Worm (Caenorhabditis elegans) whole organism, L2 larva: ENCODE data around the gene Y61A9LA.12.

Experiments
- C34F6.9 ChIP-seq: fragments of 150-350 bp; optimal IDR thresholded peaks from 2 replicates; lab custom pipeline; 2014; ENCODE audit warnings: missing biosample characterization, missing genetic modification characterization
- F13H6.1 ChIP-seq: sonication (generic microtip); optimal IDR thresholded peaks from 2 replicates; lab custom pipeline; 2016; ENCODE audit warnings: missing genetic modification characterization, missing compliant biosample characterization
- R02D3.7 ChIP-seq: fragments of 150-350 bp; optimal IDR thresholded peaks from 2 replicates; lab custom pipeline; 2014; ENCODE audit warnings: missing biosample characterization, missing genetic modification characterization
- Y55F3AM.14 ChIP-seq: fragments of 200-800 bp; sonication (Bioruptor generic); optimal IDR thresholded peaks from 2 replicates; lab custom pipeline; 2018; ENCODE audit warnings: mild to moderate bottlenecking, missing genetic modification characterization, missing compliant biosample characterization
- ZK546.5 ChIP-seq: sonication (generic microtip); optimal IDR thresholded peaks from 2 replicates; lab custom pipeline; 2017; ENCODE audit warnings: missing biosample characterization, missing genetic modification characterization
- alr-1 ChIP-seq: fragments of 150-350 bp; optimal IDR thresholded peaks from 2 replicates; lab custom pipeline; 2014; ENCODE audit warnings: missing biosample characterization, missing genetic modification characterization
- aly-2 ChIP-seq: fragments of 150-350 bp; optimal IDR thresholded peaks from 2 replicates; lab custom pipeline; 2014; ENCODE audit warnings: missing biosample characterization, missing genetic modification characterization
- blmp-1 ChIP-seq: sonication (generic microtip); optimal IDR thresholded peaks from 2 replicates; lab custom pipeline; 2017; ENCODE audit warnings: missing genetic modification characterization, mild to moderate bottlenecking, missing compliant biosample characterization, antibody characterized with exemption, moderate library complexity; ENCODE audit not compliant: insufficient read depth
- ceh-16 ChIP-seq: fragments of 150-350 bp; optimal IDR thresholded peaks from 2 replicates; lab custom pipeline; 2014; ENCODE audit warnings: missing biosample characterization, missing genetic modification characterization
- ceh-82 ChIP-seq: fragments of 150-350 bp; optimal IDR thresholded peaks from 2 replicates; lab custom pipeline; 2014; ENCODE audit warnings: missing biosample characterization, missing genetic modification characterization
- crh-2 ChIP-seq: sonication (generic microtip); optimal IDR thresholded peaks from 2 replicates; lab custom pipeline; 2017; ENCODE audit warnings: missing biosample characterization, missing genetic modification characterization
- dmd-4 ChIP-seq: sonication (generic microtip); optimal IDR thresholded peaks from 2 replicates; lab custom pipeline; 2017; ENCODE audit warnings: missing biosample characterization, missing genetic modification characterization
- elt-1 ChIP-seq: fragments of 150-350 bp; optimal IDR thresholded peaks from 2 replicates; lab custom pipeline; 2014; ENCODE audit warnings: missing biosample characterization, missing genetic modification characterization
- fos-1 ChIP-seq: fragments of 150-350 bp; optimal IDR thresholded peaks from 2 replicates; lab custom pipeline; 2014; ENCODE audit warnings: missing biosample characterization, missing genetic modification characterization
- lin-11 ChIP-seq: fragments of 150-350 bp; sonication (generic microtip); optimal IDR thresholded peaks from 2 replicates; lab custom pipeline; 2014; ENCODE audit warnings: missing biosample characterization, missing genetic modification characterization, inconsistent platforms, mixed read lengths
- lin-13 ChIP-seq: fragments of 150-350 bp; optimal IDR thresholded peaks from 2 replicates; lab custom pipeline; 2014; ENCODE audit warnings: missing biosample characterization, missing genetic modification reagents, missing genetic modification characterization
- lin-39 ChIP-seq: fragments of 150-350 bp; optimal IDR thresholded peaks from 2 replicates; lab custom pipeline; 2014; ENCODE audit warnings: missing biosample characterization, missing genetic modification reagents, missing genetic modification characterization
- lsy-2 ChIP-seq, 2 experiments: fragments of 150-350 bp in 1 of 2; sonication (generic microtip) in 1 of 2; optimal IDR thresholded peaks; 2 replicates each; lab custom pipeline; 2014 to 2017; ENCODE audit warnings: missing biosample characterization in 2 of 2, missing genetic modification characterization in 2 of 2
- nhr-10 ChIP-seq: sonication (generic microtip); optimal IDR thresholded peaks from 2 replicates; lab custom pipeline; 2017; ENCODE audit warnings: missing biosample characterization, missing genetic modification characterization
- nhr-11 ChIP-seq: fragments of 150-350 bp; optimal IDR thresholded peaks from 2 replicates; lab custom pipeline; 2014; ENCODE audit warnings: missing biosample characterization, missing genetic modification characterization
- nhr-12 ChIP-seq: fragments of 150-350 bp; optimal IDR thresholded peaks from 2 replicates; lab custom pipeline; 2014; ENCODE audit warnings: missing biosample characterization, missing genetic modification characterization
- nhr-129 ChIP-seq: fragments of 150-350 bp; optimal IDR thresholded peaks from 2 replicates; lab custom pipeline; 2014; ENCODE audit warnings: missing biosample characterization, missing genetic modification characterization
- nhr-21 ChIP-seq: fragments of 150-350 bp; optimal IDR thresholded peaks from 2 replicates; lab custom pipeline; 2014; ENCODE audit warnings: missing biosample characterization, missing genetic modification characterization
- nhr-23 ChIP-seq: fragments of 150-350 bp; optimal IDR thresholded peaks from 2 replicates; lab custom pipeline; 2014; ENCODE audit warnings: missing biosample characterization, missing genetic modification reagents, missing genetic modification characterization
- nhr-6 ChIP-seq: fragments of 150-350 bp; optimal IDR thresholded peaks from 2 replicates; lab custom pipeline; 2014; ENCODE audit warnings: missing biosample characterization, missing genetic modification characterization
- nhr-77 ChIP-seq: fragments of 150-350 bp; optimal IDR thresholded peaks from 2 replicates; lab custom pipeline; 2014; ENCODE audit warnings: missing biosample characterization, missing genetic modification characterization
- sem-4 ChIP-seq: fragments of 150-350 bp; optimal IDR thresholded peaks from 2 replicates; lab custom pipeline; 2014; ENCODE audit warnings: missing biosample characterization, missing genetic modification reagents, missing genetic modification characterization
- skn-1 ChIP-seq: sonication (generic microtip); optimal IDR thresholded peaks from 2 replicates; lab custom pipeline; 2017; ENCODE audit warnings: missing biosample characterization, missing genetic modification characterization
- sma-3 ChIP-seq: sonication (generic microtip); optimal IDR thresholded peaks from 2 replicates; lab custom pipeline; 2016; ENCODE audit warnings: missing genetic modification reagents, missing genetic modification characterization, missing compliant biosample characterization
- sma-9 ChIP-seq, 2 experiments: fragments of 150-350 bp in 1 of 2; sonication (generic microtip) in 1 of 2; optimal IDR thresholded peaks; 2 replicates each; lab custom pipeline; 2014 to 2016; ENCODE audit warnings: missing genetic modification characterization in 2 of 2, mild to moderate bottlenecking in 1 of 2, missing biosample characterization in 1 of 2, missing compliant biosample characterization in 1 of 2, missing genetic modification reagents in 1 of 2, moderate library complexity in 1 of 2
- snpc-4 ChIP-seq: fragments of 150-350 bp; optimal IDR thresholded peaks from 2 replicates; lab custom pipeline; 2014; ENCODE audit warnings: missing biosample characterization, missing genetic modification characterization
- unc-39 ChIP-seq: fragments of 150-350 bp; optimal IDR thresholded peaks from 2 replicates; lab custom pipeline; 2014; ENCODE audit warnings: missing biosample characterization, missing genetic modification characterization
- unc-55 ChIP-seq: fragments of 150-350 bp; sonication (generic microtip); optimal IDR thresholded peaks from 3 replicates; lab custom pipeline; 2014; ENCODE audit warnings: missing biosample characterization, missing genetic modification reagents, missing genetic modification characterization
- unc-62 ChIP-seq: fragments of 150-350 bp; optimal IDR thresholded peaks from 2 replicates; lab custom pipeline; 2014; ENCODE audit warnings: missing biosample characterization, missing genetic modification reagents, missing genetic modification characterization
- zag-1 ChIP-seq: fragments of 150-350 bp; optimal IDR thresholded peaks from 2 replicates; lab custom pipeline; 2014; ENCODE audit warnings: missing biosample characterization, missing genetic modification characterization
- ztf-11 ChIP-seq: sonication (generic microtip); optimal IDR thresholded peaks from 2 replicates; lab custom pipeline; 2017; ENCODE audit warnings: missing biosample characterization, missing genetic modification characterization

Y61A9LA.12 gene

DNA sequence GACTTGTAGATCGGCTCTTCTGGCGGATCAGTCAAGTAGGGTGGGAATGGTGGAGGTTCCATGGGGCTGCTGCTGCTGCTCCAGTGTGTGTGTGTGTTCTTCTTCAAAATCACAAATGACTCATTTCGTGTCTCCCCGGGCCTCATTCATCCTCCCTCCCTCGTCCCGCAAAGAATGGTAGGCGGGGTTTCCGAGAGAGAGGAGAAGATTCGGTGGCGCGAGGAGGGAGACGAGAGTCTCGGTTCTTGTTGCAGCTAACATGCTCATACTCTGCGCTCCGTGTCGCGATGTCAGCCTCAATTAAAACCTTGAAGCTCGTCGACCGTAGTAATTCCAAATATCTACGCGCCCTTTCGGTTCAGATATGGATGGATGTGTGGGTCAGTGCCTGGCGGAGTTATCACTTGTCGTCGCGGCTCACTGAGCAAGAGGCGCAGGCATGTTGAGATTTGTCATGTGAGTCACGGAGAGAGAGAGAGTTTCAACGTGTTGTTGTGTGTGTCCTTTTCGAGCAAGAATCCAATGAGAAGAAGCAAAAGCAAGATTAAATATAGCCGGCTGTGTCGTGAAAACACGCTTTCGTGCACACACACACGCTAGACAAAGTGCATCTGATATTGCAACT, 26.8 kb upstream of the Y61A9LA.12 start:
- TF ChIP-seq crh-2 (tag; lab: Kevin White, UChicago) = no peak
- TF ChIP-seq nhr-11 (tag; lab: Kevin White, UChicago) = no peak
- TF ChIP-seq nhr-21 (tag; lab: Kevin White, UChicago) = no peak
- no peak for TF ChIP-seq nhr-10 (tag; lab: Kevin White, UChicago)
- TF ChIP-seq ceh-16 (tag; lab: Kevin White, UChicago) = no peak
- TF ChIP-seq C34F6.9 = peak; percentile 3
- TF ChIP-seq nhr-23 (tag; lab: Kevin White, UChicago) = no peak
- no peak for TF ChIP-seq aly-2 (tag; lab: Kevin White, UChicago)
- TF ChIP-seq sem-4 (tag; lab: Kevin White, UChicago) = no peak
- TF ChIP-seq F13H6.1 (tag; lab: Kevin White, UChicago) = peak; percentile 2
- no peak for TF ChIP-seq sma-3 (GFP tag; lab: Kevin White, UChicago)
- no peak for TF ChIP-seq ZK546.5 (tag; lab: Kevin White, UChicago)
- no peak for TF ChIP-seq lin-13 (GFP tag; lab: Kevin White, UChicago)
- no peak for TF ChIP-seq ceh-82
- TF ChIP-seq nhr-129 = no peak
- TF ChIP-seq lsy-2 (tag; optimal IDR thresholded peaks at IDR 0.05; lab: Kevin White, UChicago) = peak in 1 of 2 experiments; percentile 10
- no peak for TF ChIP-seq elt-1
- TF ChIP-seq lin-11 (tag; lab: Kevin White, UChicago) = no peak
- peak; percentile 7 for TF ChIP-seq unc-55 (GFP tag; lab: Kevin White, UChicago)
- no peak for TF ChIP-seq blmp-1 (tag; lab: Kevin White, UChicago)
- no peak for TF ChIP-seq skn-1 (tag; lab: Kevin White, UChicago)
- TF ChIP-seq alr-1 = no peak
- no peak for TF ChIP-seq ztf-11 (tag; lab: Kevin White, UChicago)

DNA sequence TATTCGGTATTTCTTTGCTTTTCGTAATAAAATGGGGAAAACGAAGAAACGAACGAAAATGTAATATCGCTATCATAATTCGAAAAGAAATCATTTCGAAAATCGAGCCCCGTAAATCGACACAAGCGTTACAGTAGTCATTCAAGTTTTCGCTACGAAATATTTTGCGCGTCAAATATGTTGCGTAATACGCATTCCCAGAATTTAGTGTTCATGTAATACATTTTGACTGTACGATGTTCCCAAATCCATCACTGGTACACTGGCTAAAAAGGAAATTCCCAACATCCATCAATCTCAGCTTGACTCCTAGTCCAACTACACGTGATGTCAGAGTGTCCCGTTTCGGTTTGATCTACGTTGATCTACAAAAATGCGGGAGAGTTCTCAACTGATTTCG, 25.7 kb upstream of the Y61A9LA.12 start:
- TF ChIP-seq nhr-12 (tag; lab: Kevin White, UChicago) = no peak

- TF ChIP-seq elt-1 (no peak), nhr-10 (tag; lab: Kevin White, UChicago) (no peak), nhr-12 (tag; lab: Kevin White, UChicago) (no peak), sma-9 (GFP tag; optimal IDR thresholded peaks at IDR 0.05; lab: Kevin White, UChicago) (no peak), sma-9 (tag; optimal IDR thresholded peaks at IDR 0.05; lab: Kevin White, UChicago) (no peak), unc-62 (GFP tag; lab: Kevin White, UChicago) (no peak), zag-1 (tag; lab: Kevin White, UChicago) (no peak), fos-1 (tag; lab: Kevin White, UChicago) (no peak), Y55F3AM.14 (GFP tag; lab: Kevin White, UChicago) (no peak), unc-55 (GFP tag; lab: Kevin White, UChicago) (no peak), dmd-4 (tag; lab: Kevin White, UChicago) (no peak), lin-39 (tag; lab: Kevin White, UChicago) (no peak), lin-11 (tag; lab: Kevin White, UChicago) (no peak), R02D3.7 (tag; lab: Kevin White, UChicago) (no peak), snpc-4 (tag; lab: Kevin White, UChicago) (no peak), lin-13 (GFP tag; lab: Kevin White, UChicago) (no peak), sma-3 (GFP tag; lab: Kevin White, UChicago) (no peak), nhr-6 (tag; lab: Kevin White, UChicago) (no peak)
Measured at ce11 chrV:4535736-4536135, 17.9 kb upstream of the Y61A9LA.12 start.

DNA sequence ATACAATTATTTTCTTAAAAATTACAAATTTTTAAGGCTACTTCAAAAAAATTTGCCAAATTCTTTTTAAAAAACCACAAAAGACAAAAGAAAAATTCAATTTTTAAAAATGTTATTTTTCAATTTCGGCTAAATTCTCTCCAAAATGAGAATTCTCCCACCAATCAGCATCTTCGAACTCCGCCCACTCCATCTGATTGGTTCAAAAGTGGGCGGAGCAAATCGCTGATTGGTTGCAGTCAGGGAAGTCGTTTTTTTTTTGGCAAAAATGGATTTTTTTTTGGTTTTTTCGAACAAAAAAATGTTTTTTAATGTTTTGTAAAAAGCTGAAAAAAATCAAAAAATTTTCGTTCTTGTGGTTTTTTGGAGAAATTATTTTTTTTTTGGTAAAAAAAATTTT, 13.8 kb upstream of the Y61A9LA.12 start:
- TF ChIP-seq unc-39 = no peak
- TF ChIP-seq sma-3 (GFP tag; lab: Kevin White, UChicago) = no peak
- no peak for TF ChIP-seq nhr-77 (tag; lab: Kevin White, UChicago)
